Fruit fly (Drosophila melanogaster) whole organism, embryonic: ENCODE data around the gene CG42538.

Source experiments
- Abd-B ChIP-seq: fragments of 200-800 bp; sonication (Bioruptor generic); optimal IDR thresholded peaks from 2 replicates; lab custom pipeline; 2018; ENCODE audit warnings: missing biosample characterization, mild to moderate bottlenecking, missing genetic modification characterization, moderate library complexity
- Asciz ChIP-seq: fragments of 200-800 bp; sonication (Bioruptor generic); optimal IDR thresholded peaks from 2 replicates; lab custom pipeline; 2017; ENCODE audit warnings: missing biosample characterization, mild to moderate bottlenecking, missing genetic modification characterization, missing genetic modification reagents
- Atf6 ChIP-seq: fragments of 200-800 bp; sonication (Bioruptor generic); IDR thresholded peaks from 2 replicates; pipeline ENCODE4 v1.3.6; 2022; ENCODE audit warnings: missing biosample characterization, missing genetic modification characterization
- BEAF-32 ChIP-seq: fragments of 200-800 bp; sonication (Bioruptor generic); optimal IDR thresholded peaks from 3 replicates; lab custom pipeline; 2017; ENCODE audit warnings: missing biosample characterization, missing genetic modification characterization, mild to moderate bottlenecking, moderate library complexity, missing genetic modification reagents
- CG11695 ChIP-seq: fragments of 200-800 bp; sonication (Bioruptor generic); IDR thresholded peaks from 3 replicates; pipeline ENCODE4 v1.3.6; 2022; ENCODE audit warnings: missing biosample characterization, missing genetic modification characterization
- CG13123 ChIP-seq: fragments of 200-800 bp; sonication (Bioruptor generic); optimal IDR thresholded peaks from 2 replicates; lab custom pipeline; 2016; ENCODE audit warnings: missing biosample characterization, missing genetic modification characterization
- CG14860 ChIP-seq: fragments of 200-800 bp; sonication (Bioruptor generic); IDR thresholded peaks from 3 replicates; pipeline ENCODE4 v1.3.6; 2022; ENCODE audit warnings: missing biosample characterization, missing genetic modification characterization; ENCODE audit not compliant: partially characterized antibody
- CG16863 ChIP-seq: fragments of 200-800 bp; sonication (Bioruptor generic); optimal IDR thresholded peaks from 3 replicates; lab custom pipeline; 2016; ENCODE audit warnings: missing biosample characterization, missing genetic modification characterization
- CG17186 ChIP-seq: fragments of 200-800 bp; sonication (Bioruptor generic); optimal IDR thresholded peaks from 3 replicates; lab custom pipeline; 2017; ENCODE audit warnings: missing biosample characterization, missing genetic modification reagents, missing genetic modification characterization
- CG17802 ChIP-seq: fragments of 200-800 bp; sonication (Bioruptor generic); optimal IDR thresholded peaks from 2 replicates; lab custom pipeline; 2018; ENCODE audit warnings: missing biosample characterization, mild to moderate bottlenecking, missing genetic modification characterization, moderate library complexity
- CG18262 ChIP-seq: fragments of 200-800 bp; optimal IDR thresholded peaks from 3 replicates; lab custom pipeline; 2019; ENCODE audit warnings: missing biosample characterization, mild to moderate bottlenecking, missing genetic modification characterization, moderate library complexity
- CG32532 ChIP-seq: fragments of 200-800 bp; sonication (Bioruptor generic); IDR thresholded peaks from 2 replicates; pipeline ENCODE4 v1.3.6; 2022; ENCODE audit warnings: missing biosample characterization, missing genetic modification characterization
- CG3281 ChIP-seq: fragments of 200-800 bp; sonication (Bioruptor generic); optimal IDR thresholded peaks from 3 replicates; lab custom pipeline; 2017; ENCODE audit warnings: missing biosample characterization, mild to moderate bottlenecking, missing genetic modification characterization
- CG3407 ChIP-seq: fragments of 200-800 bp; sonication (Bioruptor generic); optimal IDR thresholded peaks from 2 replicates; lab custom pipeline; 2018; ENCODE audit warnings: missing biosample characterization, mild to moderate bottlenecking, missing genetic modification characterization
- CG4820 ChIP-seq: fragments of 200-800 bp; sonication (Bioruptor generic); optimal IDR thresholded peaks from 3 replicates; lab custom pipeline; 2016; ENCODE audit warnings: missing biosample characterization, missing genetic modification characterization
- CG4854 ChIP-seq: fragments of 200-800 bp; sonication (Bioruptor generic); optimal IDR thresholded peaks from 2 replicates; lab custom pipeline; 2016; ENCODE audit warnings: missing biosample characterization, missing genetic modification characterization, inconsistent platforms
- CG6175 ChIP-seq: fragments of 200-800 bp; sonication (Bioruptor generic); IDR thresholded peaks from 3 replicates; pipeline ENCODE4 v1.3.6; 2022; ENCODE audit warnings: missing biosample characterization, missing genetic modification characterization
- CG9876 ChIP-seq: fragments of 200-800 bp; sonication (Bioruptor generic); optimal IDR thresholded peaks from 2 replicates; lab custom pipeline; 2016; ENCODE audit warnings: missing biosample characterization, missing genetic modification characterization
- CG9932 ChIP-seq: fragments of 200-800 bp; sonication (Bioruptor generic); IDR thresholded peaks from 2 replicates; pipeline ENCODE4 v1.3.6; 2022; ENCODE audit warnings: missing biosample characterization, missing genetic modification characterization
- Fer1 ChIP-seq: fragments of 200-800 bp; sonication (Bioruptor generic); optimal IDR thresholded peaks from 2 replicates; lab custom pipeline; 2017; ENCODE audit warnings: missing biosample characterization, mild to moderate bottlenecking, missing genetic modification characterization
- Gug ChIP-seq: fragments of 200-800 bp; sonication (Bioruptor generic); IDR thresholded peaks from 4 replicates; pipeline ENCODE4 v1.3.6; 2022; ENCODE audit warnings: missing biosample characterization, missing genetic modification characterization
- Hand ChIP-seq: fragments of 200-800 bp; sonication (Bioruptor generic); optimal IDR thresholded peaks from 2 replicates; lab custom pipeline; 2017; ENCODE audit warnings: mild to moderate bottlenecking, missing biosample characterization, missing genetic modification reagents, missing genetic modification characterization
- Hey ChIP-seq: fragments of 200-800 bp; sonication (Bioruptor generic); optimal IDR thresholded peaks from 3 replicates; lab custom pipeline; 2018; ENCODE audit warnings: missing biosample characterization, mild to moderate bottlenecking, missing genetic modification characterization
- Hmr ChIP-seq: fragments of 200-800 bp; sonication (Bioruptor generic); optimal IDR thresholded peaks from 3 replicates; lab custom pipeline; 2017; ENCODE audit warnings: mild to moderate bottlenecking, missing biosample characterization, missing genetic modification reagents, missing genetic modification characterization
- Mrtf ChIP-seq: fragments of 200-800 bp; sonication (Bioruptor generic); IDR thresholded peaks from 3 replicates; pipeline ENCODE4 v1.3.6; 2022; ENCODE audit warnings: missing biosample characterization, missing genetic modification characterization
- Myb ChIP-seq: fragments of 200-800 bp; sonication (Bioruptor generic); optimal IDR thresholded peaks from 2 replicates; lab custom pipeline; 2016; ENCODE audit warnings: missing biosample characterization, missing genetic modification characterization
- Nf-YB ChIP-seq: fragments of 200-800 bp; sonication (Bioruptor generic); optimal IDR thresholded peaks from 3 replicates; lab custom pipeline; 2019; ENCODE audit warnings: missing biosample characterization, mild to moderate bottlenecking, missing genetic modification characterization, moderate library complexity
- abd-A ChIP-seq: fragments of 200-800 bp; sonication (Bioruptor generic); optimal IDR thresholded peaks from 3 replicates; lab custom pipeline; 2019; ENCODE audit warnings: missing biosample characterization, mild to moderate bottlenecking, missing genetic modification characterization, moderate library complexity
- ac ChIP-seq: fragments of 200-800 bp; sonication (Bioruptor generic); optimal IDR thresholded peaks from 3 replicates; lab custom pipeline; 2017; ENCODE audit warnings: missing biosample characterization, mild to moderate bottlenecking, missing genetic modification characterization
- bsh ChIP-seq, 2 experiments: fragments of 200-800 bp; sonication (Bioruptor generic); optimal IDR thresholded peaks; 2 replicates each; lab custom pipeline; 2017 to 2018; ENCODE audit warnings: mild to moderate bottlenecking in 2 of 2, missing biosample characterization in 2 of 2, missing genetic modification characterization in 2 of 2, moderate library complexity in 1 of 2
- btn ChIP-seq: fragments of 200-800 bp; sonication (Bioruptor generic); optimal IDR thresholded peaks from 2 replicates; lab custom pipeline; 2016; ENCODE audit warnings: missing biosample characterization, missing genetic modification characterization
- caup ChIP-seq: fragments of 200-800 bp; sonication (Bioruptor generic); optimal IDR thresholded peaks from 3 replicates; lab custom pipeline; 2017; ENCODE audit warnings: missing biosample characterization, mild to moderate bottlenecking, missing genetic modification characterization, moderate library complexity; ENCODE audit not compliant: severe bottlenecking
- dimm ChIP-seq: fragments of 200-800 bp; sonication (Bioruptor generic); IDR thresholded peaks from 2 replicates; pipeline ENCODE4 v1.3.6; 2022; ENCODE audit warnings: missing biosample characterization, missing genetic modification characterization
- dmrt99B ChIP-seq: fragments of 200-800 bp; sonication (Bioruptor generic); optimal IDR thresholded peaks from 2 replicates; lab custom pipeline; 2018; ENCODE audit warnings: missing biosample characterization, mild to moderate bottlenecking, missing genetic modification characterization, moderate library complexity
- emc ChIP-seq: fragments of 200-800 bp; sonication (Bioruptor generic); optimal IDR thresholded peaks from 2 replicates; lab custom pipeline; 2016; ENCODE audit warnings: missing biosample characterization, missing genetic modification characterization
- eve ChIP-seq, 2 experiments: fragments of >200 bp; optimal IDR thresholded peaks; 2 replicates each; lab custom pipeline; 2017; ENCODE audit warnings: missing biosample characterization in 2 of 2, missing genetic modification characterization in 2 of 2
- hbn ChIP-seq: fragments of 200-800 bp; sonication (Bioruptor generic); IDR thresholded peaks from 2 replicates; pipeline ENCODE4 v1.3.6; 2022; ENCODE audit warnings: missing biosample characterization, missing genetic modification characterization; ENCODE audit not compliant: partially characterized antibody
- ken ChIP-seq: fragments of 200-800 bp; sonication (Bioruptor generic); IDR thresholded peaks from 3 replicates; pipeline ENCODE4 v1.3.6; 2022; ENCODE audit warnings: missing biosample characterization, missing genetic modification characterization
- nau ChIP-seq: fragments of 200-800 bp; sonication (Bioruptor generic); optimal IDR thresholded peaks from 3 replicates; lab custom pipeline; 2017; ENCODE audit warnings: missing biosample characterization, mild to moderate bottlenecking, missing genetic modification characterization, missing genetic modification reagents
- peb ChIP-seq: fragments of 200-800 bp; sonication (Bioruptor generic); IDR thresholded peaks from 2 replicates; pipeline ENCODE4 v1.3.6; 2022; ENCODE audit warnings: missing biosample characterization, missing genetic modification characterization
- pfk ChIP-seq: fragments of 200-800 bp; sonication (Bioruptor generic); optimal IDR thresholded peaks from 2 replicates; lab custom pipeline; 2018; ENCODE audit warnings: missing biosample characterization, mild to moderate bottlenecking, missing genetic modification characterization, moderate library complexity
- repo ChIP-seq: fragments of 200-800 bp; sonication (Bioruptor generic); optimal IDR thresholded peaks from 2 replicates; lab custom pipeline; 2016; ENCODE audit warnings: missing biosample characterization, missing genetic modification characterization
- sima ChIP-seq: fragments of 200-800 bp; sonication (Bioruptor generic); optimal IDR thresholded peaks from 2 replicates; lab custom pipeline; 2016; ENCODE audit warnings: missing biosample characterization, missing genetic modification characterization
- slp2 ChIP-seq: fragments of 200-800 bp; sonication (Bioruptor generic); optimal IDR thresholded peaks from 2 replicates; lab custom pipeline; 2016; ENCODE audit warnings: missing biosample characterization, missing genetic modification characterization
- sr ChIP-seq: fragments of 200-800 bp; sonication (Bioruptor generic); IDR thresholded peaks from 3 replicates; pipeline ENCODE4 v1.3.6; 2022; ENCODE audit warnings: missing biosample characterization, missing genetic modification characterization
- trh ChIP-seq: fragments of 200-800 bp; sonication (Bioruptor generic); optimal IDR thresholded peaks from 2 replicates; lab custom pipeline; 2016; ENCODE audit warnings: missing biosample characterization, missing genetic modification characterization
- usp ChIP-seq: fragments of >200 bp; optimal IDR thresholded peaks from 2 replicates; lab custom pipeline; 2017; ENCODE audit warnings: missing biosample characterization, missing genetic modification characterization

Gene CG42538

dm6 chr3L:16015765-16016760 lies 18.3 kb upstream of the CG42538 start (continued):
- TF ChIP-seq CG4854 (GFP tag; lab: Kevin White, UChicago) (no peak), ac (GFP tag; lab: Kevin White, UChicago) (no peak), bsh (GFP tag; optimal IDR thresholded peaks at IDR 0.05; lab: Kevin White, UChicago) (peak in 1 of 2 experiments; percentile 32), CG3407 (GFP tag; lab: Kevin White, UChicago) (no peak), sr (GFP tag; lab: Robert Waterston, UW) (no peak), Atf6 (GFP tag; lab: Robert Waterston, UW) (no peak)

- TF ChIP-seq repo, result no peak
- no peak for TF ChIP-seq nau (GFP tag; lab: Kevin White, UChicago)
- peak; percentile 11 for TF ChIP-seq dmrt99B (tag; lab: Kevin White, UChicago)
- TF ChIP-seq CG4820 (GFP tag; lab: Kevin White, UChicago), result peak; percentile 40
- no peak for TF ChIP-seq CG17186 (GFP tag; lab: Kevin White, UChicago)
- TF ChIP-seq Mrtf (GFP tag; lab: Robert Waterston, UW), result no peak
- no peak for TF ChIP-seq CG9876 (GFP tag; lab: Kevin White, UChicago)
- TF ChIP-seq CG16863 (GFP tag; lab: Kevin White, UChicago), result no peak
- TF ChIP-seq btn, result no peak
- TF ChIP-seq CG3281 (GFP tag; lab: Kevin White, UChicago), result no peak
- no peak for TF ChIP-seq Hey (tag; lab: Kevin White, UChicago)
- no peak for TF ChIP-seq CG14860 (GFP tag; lab: Robert Waterston, UW)
- TF ChIP-seq pfk (GFP tag; lab: Kevin White, UChicago), result no peak
- no peak for TF ChIP-seq BEAF-32 (GFP tag; lab: Kevin White, UChicago)
- no peak for TF ChIP-seq Asciz
- no peak for TF ChIP-seq CG11695 (GFP tag; lab: Robert Waterston, UW)
- TF ChIP-seq eve (GFP tag; optimal IDR thresholded peaks at IDR 0.05; lab: Kevin White, UChicago), result no peak
- TF ChIP-seq CG32532 (GFP tag; lab: Robert Waterston, UW), result no peak
- no peak for TF ChIP-seq hbn (GFP tag; lab: Robert Waterston, UW)
- TF ChIP-seq abd-A (tag; lab: Kevin White, UChicago), result no peak
- peak; percentile 54 for TF ChIP-seq CG18262
- no peak for TF ChIP-seq peb
- no peak for TF ChIP-seq usp (GFP tag; lab: Kevin White, UChicago)
- 0 out of 4 replicates have a peak, but pooled peaks have one; percentile 12 for TF ChIP-seq Gug (GFP tag; lab: Robert Waterston, UW)
- TF ChIP-seq ken (GFP tag; lab: Robert Waterston, UW), result no peak
- TF ChIP-seq Myb, result no peak
- TF ChIP-seq Hmr (GFP tag; lab: Kevin White, UChicago), result no peak
- no peak for TF ChIP-seq caup (GFP tag; lab: Kevin White, UChicago)
- TF ChIP-seq dimm (GFP tag; lab: Robert Waterston, UW), result no peak
- no peak for TF ChIP-seq CG6175
- no peak for TF ChIP-seq CG17802
- no peak for TF ChIP-seq Abd-B
- TF ChIP-seq Nf-YB (GFP tag; lab: Kevin White, UChicago), result no peak
- no peak for TF ChIP-seq slp2 (GFP tag; lab: Kevin White, UChicago)
- no peak for TF ChIP-seq Hand (GFP tag; lab: Kevin White, UChicago)
- no peak for TF ChIP-seq trh (GFP tag; lab: Kevin White, UChicago)
- no peak for TF ChIP-seq CG13123
- TF ChIP-seq sima (GFP tag; lab: Kevin White, UChicago), result no peak
- TF ChIP-seq CG9932 (GFP tag; lab: Robert Waterston, UW), result no peak
- TF ChIP-seq Fer1 (GFP tag; lab: Kevin White, UChicago), result no peak
- TF ChIP-seq emc (GFP tag; lab: Kevin White, UChicago), result no peak
Observed at dm6 chr3L:16016911-16017310, 17.4 kb upstream of the CG42538 start.
